Fruit fly (Drosophila melanogaster) whole organism, embryonic: Measurements from ENCODE around the gene tipE.

Source experiments
- Atf6 ChIP-seq: fragments of 200-800 bp; sonication (Bioruptor generic); IDR thresholded peaks from 2 replicates; pipeline ENCODE4 v1.3.6; 2022; ENCODE audit warnings: missing biosample characterization, missing genetic modification characterization
- Awh ChIP-seq: fragments of 200-800 bp; sonication (Bioruptor generic); IDR thresholded peaks from 2 replicates; pipeline ENCODE4, ENCODE4 v1.3.6; 2022; ENCODE audit warnings: missing biosample characterization, missing genetic modification characterization
- B-H1 ChIP-seq: fragments of 200-800 bp; sonication (Bioruptor generic); IDR thresholded peaks from 3 replicates; pipeline ENCODE4 v1.3.6; 2022; ENCODE audit warnings: missing biosample characterization, missing genetic modification characterization
- Bteb2 ChIP-seq: fragments of 200-800 bp; sonication (Bioruptor generic); optimal IDR thresholded peaks from 2 replicates; lab custom pipeline; 2016; ENCODE audit warnings: missing biosample characterization, missing genetic modification characterization
- CG10321 ChIP-seq: fragments of 200-800 bp; sonication (Bioruptor generic); IDR thresholded peaks from 2 replicates; pipeline ENCODE4 v1.3.6; 2022; ENCODE audit warnings: missing biosample characterization, missing genetic modification characterization
- CG10979 ChIP-seq: fragments of 200-800 bp; sonication (Bioruptor generic); optimal IDR thresholded peaks from 2 replicates; lab custom pipeline; 2018; ENCODE audit warnings: missing biosample characterization, mild to moderate bottlenecking, missing genetic modification characterization, moderate library complexity
- CG13775 ChIP-seq: fragments of 200-800 bp; sonication (Bioruptor generic); optimal IDR thresholded peaks from 3 replicates; lab custom pipeline; 2017; ENCODE audit warnings: missing biosample characterization, mild to moderate bottlenecking, missing genetic modification characterization
- CG14860 ChIP-seq: fragments of 200-800 bp; sonication (Bioruptor generic); IDR thresholded peaks from 3 replicates; pipeline ENCODE4 v1.3.6; 2022; ENCODE audit warnings: missing biosample characterization, missing genetic modification characterization; ENCODE audit not compliant: partially characterized antibody
- CG14965 ChIP-seq: fragments of 200-800 bp; sonication (Bioruptor generic); optimal IDR thresholded peaks from 2 replicates; lab custom pipeline; 2016; ENCODE audit warnings: missing biosample characterization, missing genetic modification characterization, borderline replicate concordance
- CG15011 ChIP-seq: fragments of 200-800 bp; sonication (Bioruptor generic); optimal IDR thresholded peaks from 3 replicates; lab custom pipeline; 2018; ENCODE audit warnings: missing biosample characterization, mild to moderate bottlenecking, missing genetic modification characterization
- CG15479 ChIP-seq: fragments of 200-800 bp; sonication (Bioruptor generic); optimal IDR thresholded peaks from 3 replicates; lab custom pipeline; 2019; ENCODE audit warnings: missing biosample characterization, mild to moderate bottlenecking, missing genetic modification characterization, moderate library complexity
- CG1602 ChIP-seq: fragments of 200-800 bp; sonication (Bioruptor generic); optimal IDR thresholded peaks from 3 replicates; lab custom pipeline; 2016; ENCODE audit warnings: missing biosample characterization, missing genetic modification characterization
- CG17385 ChIP-seq: fragments of 200-800 bp; sonication (Bioruptor generic); optimal IDR thresholded peaks from 3 replicates; lab custom pipeline; 2018; ENCODE audit warnings: missing biosample characterization, mild to moderate bottlenecking, missing genetic modification characterization
- CG17802 ChIP-seq: fragments of 200-800 bp; sonication (Bioruptor generic); optimal IDR thresholded peaks from 2 replicates; lab custom pipeline; 2018; ENCODE audit warnings: missing biosample characterization, mild to moderate bottlenecking, missing genetic modification characterization, moderate library complexity
- CG18764 ChIP-seq: fragments of 200-800 bp; sonication (Bioruptor generic); optimal IDR thresholded peaks from 3 replicates; lab custom pipeline; 2016; ENCODE audit warnings: missing biosample characterization, missing genetic modification characterization
- CG2129 ChIP-seq: fragments of 200-800 bp; sonication (Bioruptor generic); IDR thresholded peaks from 2 replicates; pipeline ENCODE4 v1.3.6; 2022; ENCODE audit warnings: missing biosample characterization, missing genetic modification characterization; ENCODE audit not compliant: partially characterized antibody
- CG2678 ChIP-seq: fragments of 200-800 bp; sonication (Bioruptor generic); optimal IDR thresholded peaks from 3 replicates; lab custom pipeline; 2019; ENCODE audit warnings: missing biosample characterization, mild to moderate bottlenecking, missing genetic modification characterization, moderate library complexity
- CG3065 ChIP-seq: fragments of 200-800 bp; sonication (Bioruptor generic); optimal IDR thresholded peaks from 2 replicates; lab custom pipeline; 2016; ENCODE audit warnings: missing biosample characterization, missing genetic modification characterization
- CG3281 ChIP-seq: fragments of 200-800 bp; sonication (Bioruptor generic); optimal IDR thresholded peaks from 3 replicates; lab custom pipeline; 2017; ENCODE audit warnings: missing biosample characterization, mild to moderate bottlenecking, missing genetic modification characterization
- CG34224 ChIP-seq: fragments of 200-800 bp; sonication (Bioruptor generic); IDR thresholded peaks from 3 replicates; pipeline ENCODE4 v1.3.6; 2022; ENCODE audit warnings: missing biosample characterization, missing genetic modification characterization; ENCODE audit not compliant: partially characterized antibody
- CG3838 ChIP-seq: fragments of 200-800 bp; sonication (Bioruptor generic); optimal IDR thresholded peaks from 3 replicates; lab custom pipeline; 2016; ENCODE audit warnings: missing biosample characterization, missing genetic modification characterization
- CG43689 ChIP-seq: fragments of 200-800 bp; sonication (Bioruptor generic); IDR thresholded peaks from 2 replicates; pipeline ENCODE4 v1.3.6; 2022; ENCODE audit warnings: missing biosample characterization, missing genetic modification characterization
- CG5180 ChIP-seq: fragments of 200-800 bp; sonication (Bioruptor generic); optimal IDR thresholded peaks from 3 replicates; lab custom pipeline; 2017; ENCODE audit warnings: missing biosample characterization, missing genetic modification characterization, mild to moderate bottlenecking, moderate library complexity, missing genetic modification reagents
- CG9609 ChIP-seq: fragments of 200-800 bp; sonication (Bioruptor generic); optimal IDR thresholded peaks from 3 replicates; lab custom pipeline; 2016; ENCODE audit warnings: missing biosample characterization, missing genetic modification characterization
- D ChIP-seq, 2 experiments: fragments of 200-800 bp in 1 of 2; fragments of >200 bp in 1 of 2; sonication (Bioruptor generic) in 1 of 2; optimal IDR thresholded peaks; 2 replicates in 1 of 2; 3 replicates in 1 of 2; lab custom pipeline; 2017; ENCODE audit warnings: mild to moderate bottlenecking in 1 of 2, missing biosample characterization in 1 of 2, missing genetic modification characterization in 1 of 2, missing genetic modification reagents in 1 of 2
- Doc3 ChIP-seq: fragments of 200-800 bp; sonication (Bioruptor generic); IDR thresholded peaks from 3 replicates; pipeline ENCODE4 v1.3.6; 2022; ENCODE audit warnings: missing biosample characterization, missing genetic modification characterization; ENCODE audit not compliant: partially characterized antibody
- Dref ChIP-seq: fragments of 200-800 bp; sonication (Bioruptor generic); IDR thresholded peaks from 2 replicates; pipeline ENCODE4 v1.3.6; 2022; ENCODE audit warnings: missing biosample characterization, missing genetic modification characterization
- Elba2 ChIP-seq: fragments of 200-800 bp; sonication (Bioruptor generic); optimal IDR thresholded peaks from 3 replicates; lab custom pipeline; 2016; ENCODE audit warnings: missing biosample characterization, missing genetic modification characterization
- H2.0 ChIP-seq: fragments of 200-800 bp; sonication (Bioruptor generic); IDR thresholded peaks from 2 replicates; pipeline ENCODE4 v1.3.6; 2022; ENCODE audit warnings: missing biosample characterization, missing genetic modification characterization
- HLH54F ChIP-seq: fragments of 200-800 bp; sonication (Bioruptor generic); optimal IDR thresholded peaks from 3 replicates; lab custom pipeline; 2016; ENCODE audit warnings: missing biosample characterization, missing genetic modification characterization
- HmgZ ChIP-seq: fragments of 200-800 bp; sonication (Bioruptor generic); optimal IDR thresholded peaks from 2 replicates; lab custom pipeline; 2018; ENCODE audit warnings: missing biosample characterization, mild to moderate bottlenecking, missing genetic modification characterization
- Lhr ChIP-seq: fragments of 200-800 bp; sonication (Bioruptor generic); optimal IDR thresholded peaks from 3 replicates; lab custom pipeline; 2017; ENCODE audit warnings: mild to moderate bottlenecking, missing biosample characterization, missing genetic modification reagents, missing genetic modification characterization
- Lim3 ChIP-seq: fragments of 200-800 bp; sonication (Bioruptor generic); IDR thresholded peaks from 2 replicates; pipeline ENCODE4 v1.3.6; 2022; ENCODE audit warnings: missing biosample characterization, missing genetic modification characterization
- Mad ChIP-seq: fragments of 200-800 bp; sonication (Bioruptor generic); optimal IDR thresholded peaks from 2 replicates; lab custom pipeline; 2016; ENCODE audit warnings: missing biosample characterization, missing genetic modification characterization
- Max ChIP-seq: fragments of 200-800 bp; sonication (Bioruptor generic); optimal IDR thresholded peaks from 2 replicates; lab custom pipeline; 2016; ENCODE audit warnings: missing biosample characterization, mild to moderate bottlenecking, missing genetic modification characterization
- Mrtf ChIP-seq: fragments of 200-800 bp; sonication (Bioruptor generic); IDR thresholded peaks from 3 replicates; pipeline ENCODE4 v1.3.6; 2022; ENCODE audit warnings: missing biosample characterization, missing genetic modification characterization
- ara ChIP-seq: fragments of 200-800 bp; sonication (Bioruptor generic); IDR thresholded peaks from 2 replicates; pipeline ENCODE4 v1.3.6; 2022; ENCODE audit warnings: missing biosample characterization, missing genetic modification characterization
- cad ChIP-seq: fragments of >200 bp; optimal IDR thresholded peaks from 2 replicates; lab custom pipeline; 2017; ENCODE audit warnings: missing biosample characterization, missing genetic modification characterization
- esg ChIP-seq: fragments of 200-800 bp; sonication (Bioruptor generic); conservative IDR thresholded peaks from 2 replicates; pipeline ENCODE4 v1.3.6; 2022; ENCODE audit warnings: missing biosample characterization, missing genetic modification characterization
- ewg ChIP-seq: fragments of 200-800 bp; sonication (Bioruptor generic); optimal IDR thresholded peaks from 3 replicates; lab custom pipeline; 2017; ENCODE audit warnings: mild to moderate bottlenecking, missing biosample characterization, missing genetic modification reagents, missing genetic modification characterization
- fru ChIP-seq: fragments of >200 bp; optimal IDR thresholded peaks from 2 replicates; lab custom pipeline; 2017
- gce ChIP-seq: fragments of 200-800 bp; sonication (Bioruptor generic); IDR thresholded peaks from 3 replicates; pipeline ENCODE4 v1.3.6; 2022; ENCODE audit warnings: missing biosample characterization, missing genetic modification characterization
- grau ChIP-seq: fragments of 200-800 bp; optimal IDR thresholded peaks from 3 replicates; lab custom pipeline; 2019; ENCODE audit warnings: missing biosample characterization, mild to moderate bottlenecking, missing genetic modification characterization, moderate library complexity
- grn ChIP-seq: fragments of 200-800 bp; sonication (Bioruptor generic); optimal IDR thresholded peaks from 3 replicates; lab custom pipeline; 2017; ENCODE audit warnings: missing biosample characterization, missing genetic modification characterization
- hbn ChIP-seq: fragments of 200-800 bp; sonication (Bioruptor generic); IDR thresholded peaks from 2 replicates; pipeline ENCODE4 v1.3.6; 2022; ENCODE audit warnings: missing biosample characterization, missing genetic modification characterization; ENCODE audit not compliant: partially characterized antibody
- jigr1 ChIP-seq: fragments of 200-800 bp; sonication (Bioruptor generic); IDR thresholded peaks from 3 replicates; pipeline ENCODE4 v1.3.6; 2022; ENCODE audit warnings: missing biosample characterization, missing genetic modification characterization
- ken ChIP-seq: fragments of 200-800 bp; sonication (Bioruptor generic); IDR thresholded peaks from 3 replicates; pipeline ENCODE4 v1.3.6; 2022; ENCODE audit warnings: missing biosample characterization, missing genetic modification characterization
- salm ChIP-seq: fragments of 200-800 bp; sonication (Bioruptor generic); optimal IDR thresholded peaks from 2 replicates; lab custom pipeline; 2018; ENCODE audit warnings: missing biosample characterization, mild to moderate bottlenecking, missing genetic modification characterization
- shn ChIP-seq: fragments of 200-800 bp; sonication (Bioruptor generic); optimal IDR thresholded peaks from 3 replicates; lab custom pipeline; 2016; ENCODE audit warnings: missing biosample characterization, missing genetic modification characterization
- sisA ChIP-seq: fragments of 200-800 bp; sonication (Bioruptor generic); IDR thresholded peaks from 2 replicates; pipeline ENCODE4 v1.3.6; 2022; ENCODE audit warnings: missing biosample characterization, missing genetic modification characterization
- tio ChIP-seq: fragments of 200-800 bp; sonication (Bioruptor generic); optimal IDR thresholded peaks from 2 replicates; lab custom pipeline; 2017; ENCODE audit warnings: missing biosample characterization, missing genetic modification characterization, inconsistent platforms
- wdn ChIP-seq: fragments of 200-800 bp; sonication (Bioruptor generic); IDR thresholded peaks from 2 replicates; pipeline ENCODE4 v1.3.6; 2022; ENCODE audit warnings: missing biosample characterization, missing genetic modification characterization

Gene tipE

dm6 chr3L:4158361-4158760 is 29.9 kb upstream of the tipE start (continued):
- TF ChIP-seq CG5180 (GFP tag; lab: Kevin White, UChicago): no peak
- no peak for TF ChIP-seq grn (GFP tag; lab: Kevin White, UChicago)
- no peak for TF ChIP-seq tio (GFP tag; lab: Kevin White, UChicago)
- no peak for TF ChIP-seq CG17802 (tag; lab: Kevin White, UChicago)
- peak; percentile 21 for TF ChIP-seq CG13775 (GFP tag; lab: Kevin White, UChicago)
- no peak for TF ChIP-seq Dref (GFP tag; lab: Robert Waterston, UW)
- no peak for TF ChIP-seq Lhr (GFP tag; lab: Kevin White, UChicago)
- no peak for TF ChIP-seq HLH54F
- TF ChIP-seq Doc3: no peak
- no peak for TF ChIP-seq jigr1
- no peak for TF ChIP-seq CG3065 (GFP tag; lab: Kevin White, UChicago)
- TF ChIP-seq HmgZ: no peak
- no peak for TF ChIP-seq CG18764 (GFP tag; lab: Kevin White, UChicago)
- TF ChIP-seq gce (GFP tag; lab: Robert Waterston, UW): 0 out of 3 replicates have a peak, but pooled peaks have one; percentile 30
- TF ChIP-seq CG2678: no peak
- peak; percentile 42 for TF ChIP-seq Elba2 (GFP tag; lab: Kevin White, UChicago)
- no peak for TF ChIP-seq Mad (GFP tag; lab: Kevin White, UChicago)
- no peak for TF ChIP-seq D (optimal IDR thresholded peaks at IDR 0.05; lab: Kevin White, UChicago)
- no peak for TF ChIP-seq D (GFP tag; optimal IDR thresholded peaks at IDR 0.05; lab: Kevin White, UChicago)
- TF ChIP-seq CG43689 (GFP tag; lab: Robert Waterston, UW): no peak
- TF ChIP-seq grau: no peak
- no peak for TF ChIP-seq hbn
- peak; percentile 33 for TF ChIP-seq CG1602 (GFP tag; lab: Kevin White, UChicago)
- TF ChIP-seq CG9609 (GFP tag; lab: Kevin White, UChicago): no peak
- TF ChIP-seq ewg (GFP tag; lab: Kevin White, UChicago): no peak
- no peak for TF ChIP-seq H2.0
- no peak for TF ChIP-seq CG2129
- no peak for TF ChIP-seq CG34224 (GFP tag; lab: Robert Waterston, UW)
- TF ChIP-seq CG17385 (GFP tag; lab: Kevin White, UChicago): no peak
- no peak for TF ChIP-seq CG3838 (GFP tag; lab: Kevin White, UChicago)
- no peak for TF ChIP-seq CG14965
- TF ChIP-seq CG14860: no peak
- TF ChIP-seq wdn (GFP tag; lab: Robert Waterston, UW): no peak
- no peak for TF ChIP-seq Bteb2 (GFP tag; lab: Kevin White, UChicago)
- TF ChIP-seq Mrtf: no peak
- peak; percentile 66; the same call in 1 of the 2 replicates for TF ChIP-seq ara (GFP tag; lab: Robert Waterston, UW)
- TF ChIP-seq ken (GFP tag; lab: Robert Waterston, UW): no peak
- TF ChIP-seq CG3281: no peak
- TF ChIP-seq Lim3: no peak
- TF ChIP-seq esg: no peak
- no peak for TF ChIP-seq Atf6 (GFP tag; lab: Robert Waterston, UW)
- TF ChIP-seq sisA (GFP tag; lab: Robert Waterston, UW): no peak; the same call in 1 of the 2 replicates
- no peak for TF ChIP-seq shn
- TF ChIP-seq B-H1 (GFP tag; lab: Robert Waterston, UW): no peak
- TF ChIP-seq Max: no peak
- TF ChIP-seq cad (GFP tag; lab: Kevin White, UChicago): no peak
- peak; percentile 67 for TF ChIP-seq CG10979 (tag; lab: Kevin White, UChicago)
- no peak for TF ChIP-seq Awh
- no peak for TF ChIP-seq CG15011
- TF ChIP-seq CG10321 (GFP tag; lab: Robert Waterston, UW): no peak
- no peak for TF ChIP-seq fru (lab: Kevin White, UChicago)
- TF ChIP-seq CG15479 (GFP tag; lab: Kevin White, UChicago): peak; percentile 5
- no peak for TF ChIP-seq salm (tag; lab: Kevin White, UChicago)
